Worm (Caenorhabditis elegans) whole organism, L3 larva: ENCODE data around the gene R10E9.4.

Source experiments
- R02D3.7 ChIP-seq: fragments of 150-350 bp; optimal IDR thresholded peaks from 2 replicates; lab custom pipeline; 2014; ENCODE audit warnings: missing biosample characterization, missing genetic modification characterization
- ama-1 ChIP-seq: fragments of 150-350 bp; optimal IDR thresholded peaks from 2 replicates; lab custom pipeline; 2018
- daf-12 ChIP-seq: fragments of 150-350 bp; optimal IDR thresholded peaks from 2 replicates; lab custom pipeline; 2014; ENCODE audit warnings: missing biosample characterization, missing genetic modification reagents, missing genetic modification characterization
- elt-1 ChIP-seq: fragments of 150-350 bp; optimal IDR thresholded peaks from 2 replicates; lab custom pipeline; 2014; ENCODE audit warnings: missing biosample characterization, missing genetic modification characterization
- mdl-1 ChIP-seq: fragments of 150-350 bp; optimal IDR thresholded peaks from 2 replicates; lab custom pipeline; 2014; ENCODE audit warnings: missing biosample characterization, missing genetic modification characterization
- nhr-28 ChIP-seq: fragments of 150-350 bp; optimal IDR thresholded peaks from 2 replicates; lab custom pipeline; 2014; ENCODE audit warnings: missing biosample characterization, missing genetic modification characterization
- nhr-76 ChIP-seq: fragments of 150-350 bp; sonication (generic microtip); optimal IDR thresholded peaks from 5 replicates; lab custom pipeline; 2014; ENCODE audit warnings: missing biosample characterization, missing genetic modification characterization
- pha-4 ChIP-seq: fragments of 150-350 bp; optimal IDR thresholded peaks from 2 replicates; lab custom pipeline; 2014; ENCODE audit warnings: missing biosample characterization, missing genetic modification reagents, missing genetic modification characterization
- tbx-2 ChIP-seq: sonication (generic microtip); optimal IDR thresholded peaks from 2 replicates; lab custom pipeline; 2016; ENCODE audit warnings: mild to moderate bottlenecking, missing genetic modification characterization, missing compliant biosample characterization
- unc-62 ChIP-seq: fragments of 150-350 bp; sonication (generic microtip); optimal IDR thresholded peaks from 4 replicates; lab custom pipeline; 2014; ENCODE audit warnings: missing biosample characterization, missing genetic modification reagents, missing genetic modification characterization
- zag-1 ChIP-seq: fragments of 150-350 bp; optimal IDR thresholded peaks from 2 replicates; lab custom pipeline; 2014; ENCODE audit warnings: missing biosample characterization, missing genetic modification characterization
- ztf-4 ChIP-seq: fragments of 150-350 bp; optimal IDR thresholded peaks from 2 replicates; lab custom pipeline; 2014; ENCODE audit warnings: missing biosample characterization, missing genetic modification characterization

DNA sequence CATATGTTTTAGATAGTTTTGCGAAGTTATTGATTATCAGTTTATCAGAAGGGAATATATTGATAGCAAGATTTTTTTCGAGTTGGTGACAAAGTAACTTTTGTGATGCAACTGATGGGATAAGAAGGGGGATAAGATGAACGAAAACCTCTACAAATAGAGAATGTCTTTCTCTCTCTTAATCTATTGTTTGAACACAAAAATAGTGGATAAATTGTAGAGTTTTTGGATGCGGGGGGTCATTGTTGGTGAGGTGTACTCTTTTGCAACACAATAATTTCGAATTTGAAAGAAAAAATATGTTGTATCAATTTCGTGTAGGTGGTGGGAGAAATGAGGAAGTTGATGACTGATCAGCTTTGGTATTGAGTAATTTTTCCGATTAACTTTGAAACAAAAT is 46.5 kb downstream of the R10E9.4 start, which contains the start of gene ZK1058.9:
- TF ChIP-seq pha-4 (tag; lab: Kevin White, UChicago): no peak
- no peak for TF ChIP-seq nhr-28
- no peak for TF ChIP-seq R02D3.7
- TF ChIP-seq zag-1 (tag; lab: Kevin White, UChicago): no peak
- no peak for TF ChIP-seq elt-1 (tag; lab: Kevin White, UChicago)
- TF ChIP-seq ama-1 (lab: Kevin White, UChicago): no peak
- no peak for TF ChIP-seq unc-62 (GFP tag; lab: Kevin White, UChicago)
- TF ChIP-seq tbx-2: no peak
- no peak for TF ChIP-seq ztf-4 (tag; lab: Kevin White, UChicago)
- TF ChIP-seq daf-12: no peak
- TF ChIP-seq mdl-1: no peak
- TF ChIP-seq nhr-76 (tag; lab: Kevin White, UChicago): no peak
